Fruit fly (Drosophila melanogaster): ENCODE measurements around the gene CG18094.

Gene CG18094

dm6 chr2L:19528308-19528707, 38.2 kb downstream of the CG18094 start (continued):
- peak; percentile 97 for TF ChIP-seq vvl (GFP tag; IDR thresholded peaks at IDR 0.05)
- peak in 1 of 2 experiments; percentile 88 for TF ChIP-seq Eip74EF (GFP tag; optimal IDR thresholded peaks at IDR 0.05)
- TF ChIP-seq ind (GFP tag; optimal IDR thresholded peaks at IDR 0.05), result peak; percentile 96
- peak; percentile 85 for TF ChIP-seq Atf3 (GFP tag; optimal IDR thresholded peaks at IDR 0.05)
- no peak for TF ChIP-seq abd-A (tag; optimal IDR thresholded peaks at IDR 0.05)
- no peak for TF ChIP-seq tll (GFP tag; optimal IDR thresholded peaks at IDR 0.05)
- TF ChIP-seq CG12104 (GFP tag; optimal IDR thresholded peaks at IDR 0.05), result peak; percentile 91
- peak; percentile 95 to 97 for TF ChIP-seq dpn (GFP tag; optimal IDR thresholded peaks at IDR 0.05)
- peak; percentile 95 for TF ChIP-seq E2f1 (GFP tag; IDR thresholded peaks at IDR 0.05)
- TF ChIP-seq CG8765 (GFP tag; IDR thresholded peaks at IDR 0.05), result peak; percentile 85; the same call in 1 of the 2 replicates
- no peak for TF ChIP-seq cg (GFP tag; optimal IDR thresholded peaks at IDR 0.05)
- no peak for TF ChIP-seq ato (GFP tag; IDR thresholded peaks at IDR 0.05; ENCODE audit: partially characterized antibody)
- TF ChIP-seq zf30C (GFP tag; optimal IDR thresholded peaks at IDR 0.05), result no peak
- peak; percentile 88 for TF ChIP-seq CG11398 (GFP tag; optimal IDR thresholded peaks at IDR 0.05)
- TF ChIP-seq Neu2 (GFP tag; optimal IDR thresholded peaks at IDR 0.05; ENCODE audit: borderline replicate concordance), result peak; percentile 70
- TF ChIP-seq usp (GFP tag; optimal IDR thresholded peaks at IDR 0.05), result no peak
- peak; percentile 86 for TF ChIP-seq nom (GFP tag; optimal IDR thresholded peaks at IDR 0.05)
- peak; percentile 97 for TF ChIP-seq al (GFP tag; IDR thresholded peaks at IDR 0.05)
- TF ChIP-seq bab2 (GFP tag; optimal IDR thresholded peaks at IDR 0.05), result peak; percentile 97
- peak; percentile 89 for TF ChIP-seq salm (tag; optimal IDR thresholded peaks at IDR 0.05)
- peak; percentile 97 for TF ChIP-seq gem (tag; optimal IDR thresholded peaks at IDR 0.05)
- peak; percentile 90 for TF ChIP-seq tin (GFP tag; optimal IDR thresholded peaks at IDR 0.05)
- peak; percentile 91 for TF ChIP-seq CG17328 (GFP tag; IDR thresholded peaks at IDR 0.05)
- TF ChIP-seq B-H1 (GFP tag; IDR thresholded peaks at IDR 0.05), result peak; percentile 93
- TF ChIP-seq Gsc (GFP tag; IDR thresholded peaks at IDR 0.05), result peak; percentile 66
- no peak for TF ChIP-seq CG1832 (GFP tag; optimal IDR thresholded peaks at IDR 0.05)
- TF ChIP-seq CG17359 (tag; optimal IDR thresholded peaks at IDR 0.05), result peak; percentile 93
- TF ChIP-seq fd96Cb (tag; optimal IDR thresholded peaks at IDR 0.05), result peak; percentile 80
- peak; percentile 70 for TF ChIP-seq CG30431 (GFP tag; optimal IDR thresholded peaks at IDR 0.05)
- TF ChIP-seq CG2202 (tag; optimal IDR thresholded peaks at IDR 0.05), result peak; percentile 49
- peak; percentile 100 for TF ChIP-seq CG11696 (GFP tag; IDR thresholded peaks at IDR 0.05)
- TF ChIP-seq Mad (GFP tag; optimal IDR thresholded peaks at IDR 0.05), result peak; percentile 84
- TF ChIP-seq fu2 (GFP tag; optimal IDR thresholded peaks at IDR 0.05), result peak; percentile 95
- TF ChIP-seq klu (GFP tag; IDR thresholded peaks at IDR 0.05), result peak; percentile 90
- TF ChIP-seq CG12744 (GFP tag; optimal IDR thresholded peaks at IDR 0.05), result peak; percentile 96
- TF ChIP-seq Bteb2 (GFP tag; optimal IDR thresholded peaks at IDR 0.05), result peak; percentile 97
- no peak for TF ChIP-seq zen2 (GFP tag; IDR thresholded peaks at IDR 0.05; ENCODE audit: partially characterized antibody)
- peak; percentile 94 for TF ChIP-seq Usf (GFP tag; optimal IDR thresholded peaks at IDR 0.05)
- peak; percentile 98 for TF ChIP-seq Fer1 (GFP tag; optimal IDR thresholded peaks at IDR 0.05)
- peak; percentile 95 for TF ChIP-seq HLH3B (GFP tag; IDR thresholded peaks at IDR 0.05)
- peak; percentile 99 for TF ChIP-seq Drgx (GFP tag; IDR thresholded peaks at IDR 0.05)
- TF ChIP-seq CkIIα-i1 (GFP tag; IDR thresholded peaks at IDR 0.05), result peak; percentile 83
- peak; percentile 94 for TF ChIP-seq CG15514 (GFP tag; optimal IDR thresholded peaks at IDR 0.05)
- peak; percentile 68 for TF ChIP-seq CG15601 (tag; optimal IDR thresholded peaks at IDR 0.05)
- peak; percentile 98 for TF ChIP-seq Dek (tag; optimal IDR thresholded peaks at IDR 0.05)
- peak; percentile 93 for TF ChIP-seq Fer2 (tag; optimal IDR thresholded peaks at IDR 0.05)
- TF ChIP-seq D (optimal IDR thresholded peaks at IDR 0.05), result no peak
- peak; percentile 57 for TF ChIP-seq D (GFP tag; optimal IDR thresholded peaks at IDR 0.05)
- peak; percentile 98 for TF ChIP-seq BtbVII (GFP tag; optimal IDR thresholded peaks at IDR 0.05)
- TF ChIP-seq gsb-n (tag; optimal IDR thresholded peaks at IDR 0.05), result peak; percentile 71
- no peak for TF ChIP-seq amos (GFP tag; IDR thresholded peaks at IDR 0.05; ENCODE audit: partially characterized antibody)
